Fruit fly (Drosophila melanogaster): ENCODE measurements around the gene tgy.

dm6 chrX:19155922-19156437 is 28.9 kb upstream of the tgy start:
- no peak for TF ChIP-seq Dfd (GFP tag; optimal IDR thresholded peaks at IDR 0.05)
- peak; percentile 79 for TF ChIP-seq CG9705 (GFP tag; optimal IDR thresholded peaks at IDR 0.05)
- peak; percentile 75 for TF ChIP-seq br (GFP tag; optimal IDR thresholded peaks at IDR 0.05)
- peak; percentile 89 for TF ChIP-seq fru (GFP tag; optimal IDR thresholded peaks at IDR 0.05)
- TF ChIP-seq dsf (GFP tag; optimal IDR thresholded peaks at IDR 0.05; ENCODE audit: borderline replicate concordance), result peak; percentile 27
- peak; percentile 85 for TF ChIP-seq OdsH (GFP tag; optimal IDR thresholded peaks at IDR 0.05)
